Fruit fly (Drosophila melanogaster) whole organism, embryonic: ENCODE results near the gene CG4291.

Source experiments
- ATbp ChIP-seq: fragments of 200-800 bp; sonication (Bioruptor generic); optimal IDR thresholded peaks from 2 replicates; lab custom pipeline; 2017; ENCODE audit warnings: missing biosample characterization, mild to moderate bottlenecking, missing genetic modification characterization, missing genetic modification reagents
- B-H1 ChIP-seq: fragments of 200-800 bp; sonication (Bioruptor generic); IDR thresholded peaks from 3 replicates; pipeline ENCODE4 v1.3.6; 2022; ENCODE audit warnings: missing biosample characterization, missing genetic modification characterization
- Bteb2 ChIP-seq: fragments of 200-800 bp; sonication (Bioruptor generic); optimal IDR thresholded peaks from 2 replicates; lab custom pipeline; 2016; ENCODE audit warnings: missing biosample characterization, missing genetic modification characterization
- CG12071 ChIP-seq: fragments of 200-800 bp; sonication (Bioruptor generic); optimal IDR thresholded peaks from 3 replicates; lab custom pipeline; 2018; ENCODE audit warnings: missing biosample characterization, mild to moderate bottlenecking, missing genetic modification characterization
- CG14014 ChIP-seq: fragments of 200-800 bp; sonication (Bioruptor generic); IDR thresholded peaks from 2 replicates; pipeline ENCODE4 v1.3.6; 2022; ENCODE audit warnings: missing biosample characterization, missing genetic modification characterization
- CG14860 ChIP-seq: fragments of 200-800 bp; sonication (Bioruptor generic); IDR thresholded peaks from 3 replicates; pipeline ENCODE4 v1.3.6; 2022; ENCODE audit warnings: missing biosample characterization, missing genetic modification characterization; ENCODE audit not compliant: partially characterized antibody
- CG1529 ChIP-seq: fragments of 200-800 bp; sonication (Bioruptor generic); optimal IDR thresholded peaks from 3 replicates; lab custom pipeline; 2018; ENCODE audit warnings: missing biosample characterization, missing genetic modification characterization
- CG1602 ChIP-seq: fragments of 200-800 bp; sonication (Bioruptor generic); optimal IDR thresholded peaks from 3 replicates; lab custom pipeline; 2016; ENCODE audit warnings: missing biosample characterization, missing genetic modification characterization
- CG1647 ChIP-seq: fragments of 200-800 bp; sonication (Bioruptor generic); optimal IDR thresholded peaks from 3 replicates; lab custom pipeline; 2016; ENCODE audit warnings: missing biosample characterization, missing genetic modification characterization
- CG16815 ChIP-seq: fragments of 200-800 bp; sonication (Bioruptor generic); optimal IDR thresholded peaks from 3 replicates; lab custom pipeline; 2017; ENCODE audit warnings: missing biosample characterization, mild to moderate bottlenecking, missing genetic modification characterization
- CG18619 ChIP-seq: fragments of 200-800 bp; sonication (Bioruptor generic); optimal IDR thresholded peaks from 3 replicates; lab custom pipeline; 2017; ENCODE audit warnings: missing biosample characterization, mild to moderate bottlenecking, missing genetic modification characterization
- CG31388 ChIP-seq: fragments of 200-800 bp; sonication (Bioruptor generic); optimal IDR thresholded peaks from 2 replicates; lab custom pipeline; 2016; ENCODE audit warnings: missing biosample characterization, missing genetic modification characterization
- CG33557 ChIP-seq: fragments of 200-800 bp; sonication (Bioruptor generic); optimal IDR thresholded peaks from 2 replicates; lab custom pipeline; 2019; ENCODE audit warnings: missing biosample characterization, mild to moderate bottlenecking, missing genetic modification characterization, moderate library complexity
- CG5953 ChIP-seq: fragments of 200-800 bp; sonication (Bioruptor generic); IDR thresholded peaks from 2 replicates; pipeline ENCODE4 v1.3.6; 2022; ENCODE audit warnings: missing biosample characterization, missing genetic modification characterization
- CG6791 ChIP-seq: fragments of 200-800 bp; sonication (Bioruptor generic); IDR thresholded peaks from 3 replicates; pipeline ENCODE4 v1.3.6; 2022; ENCODE audit warnings: missing biosample characterization, missing genetic modification characterization; ENCODE audit not compliant: partially characterized antibody
- CG7271 ChIP-seq: fragments of 200-800 bp; sonication (Bioruptor generic); optimal IDR thresholded peaks from 2 replicates; lab custom pipeline; 2018; ENCODE audit warnings: missing biosample characterization, mild to moderate bottlenecking, missing genetic modification characterization, moderate library complexity
- CG7987 ChIP-seq: fragments of 200-800 bp; sonication (Bioruptor generic); optimal IDR thresholded peaks from 2 replicates; lab custom pipeline; 2018; ENCODE audit warnings: missing biosample characterization, mild to moderate bottlenecking, missing genetic modification characterization, moderate library complexity
- CG8359 ChIP-seq: fragments of 200-800 bp; sonication (Bioruptor generic); optimal IDR thresholded peaks from 2 replicates; lab custom pipeline; 2017; ENCODE audit warnings: missing biosample characterization, mild to moderate bottlenecking, missing genetic modification characterization, borderline replicate concordance
- CG9932 ChIP-seq: fragments of 200-800 bp; sonication (Bioruptor generic); IDR thresholded peaks from 2 replicates; pipeline ENCODE4 v1.3.6; 2022; ENCODE audit warnings: missing biosample characterization, missing genetic modification characterization
- Fer1 ChIP-seq: fragments of 200-800 bp; sonication (Bioruptor generic); optimal IDR thresholded peaks from 2 replicates; lab custom pipeline; 2017; ENCODE audit warnings: missing biosample characterization, mild to moderate bottlenecking, missing genetic modification characterization
- Gsc ChIP-seq: fragments of 200-800 bp; sonication (Bioruptor generic); IDR thresholded peaks from 2 replicates; pipeline ENCODE4 v1.3.6; 2022; ENCODE audit warnings: missing biosample characterization, missing genetic modification characterization
- HLH4C ChIP-seq: fragments of 200-800 bp; sonication (Bioruptor generic); IDR thresholded peaks from 3 replicates; pipeline ENCODE4 v1.3.6; 2022; ENCODE audit warnings: missing biosample characterization, missing genetic modification characterization; ENCODE audit not compliant: partially characterized antibody
- NfI ChIP-seq: fragments of 200-800 bp; sonication (Bioruptor generic); optimal IDR thresholded peaks from 3 replicates; lab custom pipeline; 2018; ENCODE audit warnings: missing biosample characterization, mild to moderate bottlenecking, missing genetic modification characterization, moderate library complexity
- Ptx1 ChIP-seq: fragments of 200-800 bp; sonication (Bioruptor generic); IDR thresholded peaks from 2 replicates; pipeline ENCODE4 v1.3.6; 2022; ENCODE audit warnings: missing biosample characterization, missing genetic modification characterization
- Side ChIP-seq: fragments of 200-800 bp; sonication (Bioruptor generic); optimal IDR thresholded peaks from 2 replicates; lab custom pipeline; 2016; ENCODE audit warnings: missing biosample characterization, missing genetic modification characterization
- ac ChIP-seq: fragments of 200-800 bp; sonication (Bioruptor generic); optimal IDR thresholded peaks from 3 replicates; lab custom pipeline; 2017; ENCODE audit warnings: missing biosample characterization, mild to moderate bottlenecking, missing genetic modification characterization
- bab2 ChIP-seq: fragments of 200-800 bp; sonication (Bioruptor generic); optimal IDR thresholded peaks from 2 replicates; lab custom pipeline; 2016; ENCODE audit warnings: missing biosample characterization, missing genetic modification characterization
- cas ChIP-seq: fragments of 200-800 bp; sonication (Bioruptor generic); IDR thresholded peaks from 2 replicates; pipeline ENCODE4 v1.3.6; 2022; ENCODE audit warnings: missing biosample characterization, missing genetic modification characterization
- ci ChIP-seq: fragments of 200-800 bp; sonication (Bioruptor generic); IDR thresholded peaks from 3 replicates; pipeline ENCODE4 v1.3.6; 2022; ENCODE audit warnings: missing biosample characterization, missing genetic modification characterization
- en ChIP-seq: fragments of 200-800 bp; sonication (Bioruptor generic); optimal IDR thresholded peaks from 2 replicates; lab custom pipeline; 2016; ENCODE audit warnings: missing biosample characterization, missing genetic modification characterization
- esg ChIP-seq: fragments of 200-800 bp; sonication (Bioruptor generic); conservative IDR thresholded peaks from 2 replicates; pipeline ENCODE4 v1.3.6; 2022; ENCODE audit warnings: missing biosample characterization, missing genetic modification characterization
- hkb ChIP-seq, 2 experiments: fragments of 200-800 bp in 1 of 2; fragments of >200 bp in 1 of 2; sonication (Bioruptor generic) in 1 of 2; IDR thresholded peaks in 1 of 2; optimal IDR thresholded peaks in 1 of 2; 2 replicates each; pipeline versions ENCODE4 v1.3.6 to Lab custom; 2017 to 2022; ENCODE audit warnings: missing biosample characterization in 1 of 2, missing genetic modification characterization in 1 of 2
- jing ChIP-seq: fragments of 200-800 bp; sonication (Bioruptor generic); optimal IDR thresholded peaks from 2 replicates; lab custom pipeline; 2018; ENCODE audit warnings: missing biosample characterization, mild to moderate bottlenecking, missing genetic modification characterization
- lbe ChIP-seq: fragments of 200-800 bp; sonication (Bioruptor generic); optimal IDR thresholded peaks from 2 replicates; lab custom pipeline; 2016; ENCODE audit warnings: missing biosample characterization, mild to moderate bottlenecking, missing genetic modification characterization
- lilli ChIP-seq: fragments of 200-800 bp; sonication (Bioruptor generic); optimal IDR thresholded peaks from 3 replicates; lab custom pipeline; 2016; ENCODE audit warnings: missing biosample characterization, missing genetic modification characterization
- phol ChIP-seq: fragments of 200-800 bp; sonication (Bioruptor generic); optimal IDR thresholded peaks from 3 replicates; lab custom pipeline; 2018; ENCODE audit warnings: missing biosample characterization, mild to moderate bottlenecking, missing genetic modification characterization, moderate library complexity
- psq ChIP-seq: fragments of 200-800 bp; sonication (Bioruptor generic); optimal IDR thresholded peaks from 2 replicates; lab custom pipeline; 2017; ENCODE audit warnings: missing biosample characterization, missing genetic modification characterization
- sob ChIP-seq: fragments of 200-800 bp; sonication (Bioruptor generic); IDR thresholded peaks from 2 replicates; pipeline ENCODE4 v1.3.6; 2022; ENCODE audit warnings: missing biosample characterization, missing genetic modification characterization
- usp ChIP-seq: fragments of >200 bp; optimal IDR thresholded peaks from 2 replicates; lab custom pipeline; 2017; ENCODE audit warnings: missing biosample characterization, missing genetic modification characterization
- zen ChIP-seq: fragments of 200-800 bp; sonication (Bioruptor generic); optimal IDR thresholded peaks from 3 replicates; lab custom pipeline; 2018; ENCODE audit warnings: missing biosample characterization, mild to moderate bottlenecking, missing genetic modification characterization, moderate library complexity

Gene CG4291

DNA sequence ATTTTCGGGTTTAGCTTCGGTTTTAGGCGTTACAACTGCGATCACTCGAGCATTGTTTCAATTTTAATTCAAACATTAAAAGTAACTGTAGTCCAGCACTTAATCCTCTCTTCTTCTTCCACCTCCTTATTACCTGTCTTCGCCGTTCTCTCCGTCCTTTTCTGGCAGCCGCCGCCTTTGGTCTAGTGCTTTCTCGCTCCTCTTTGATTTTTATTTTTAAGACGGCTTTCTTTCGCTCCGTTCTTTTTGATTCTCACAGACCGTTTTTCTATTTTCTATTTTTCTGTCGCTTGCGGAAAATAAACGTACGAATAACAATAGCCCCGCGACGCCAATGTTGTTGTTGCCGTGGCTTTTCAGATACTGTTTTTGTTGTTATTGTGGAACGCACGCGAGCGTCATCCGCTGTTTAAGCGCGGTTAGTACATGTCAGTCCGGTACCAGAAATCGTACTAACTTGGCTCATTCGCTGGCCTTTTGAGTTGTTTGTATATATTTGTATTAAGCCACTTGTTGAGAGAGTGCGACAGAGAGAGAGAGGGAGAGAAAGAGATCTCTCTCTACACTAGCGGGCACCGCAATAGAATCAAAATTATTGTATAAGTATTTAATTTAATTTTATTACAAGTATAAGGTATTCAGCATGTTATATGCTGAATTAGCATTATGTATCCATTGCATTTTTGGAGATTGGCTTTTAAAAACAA lies 15.5 kb upstream of the CG4291 start, which contains the start of gene aru (continued):
- peak; percentile 59 for TF ChIP-seq lbe (GFP tag; lab: Kevin White, UChicago)
- TF ChIP-seq Bteb2 (GFP tag; lab: Kevin White, UChicago) = no peak
- peak; percentile 3 for TF ChIP-seq ac (GFP tag; lab: Kevin White, UChicago)
- TF ChIP-seq esg (GFP tag; lab: Robert Waterston, UW) = no peak
- no peak for TF ChIP-seq CG1602
- TF ChIP-seq CG1647 (GFP tag; lab: Kevin White, UChicago) = no peak
- TF ChIP-seq CG14860 (GFP tag; lab: Robert Waterston, UW) = no peak
- TF ChIP-seq Gsc = no peak
- TF ChIP-seq bab2 (GFP tag; lab: Kevin White, UChicago) = no peak
- no peak for TF ChIP-seq CG33557 (GFP tag; lab: Kevin White, UChicago)
- no peak for TF ChIP-seq usp (GFP tag; lab: Kevin White, UChicago)
- TF ChIP-seq en = no peak
- no peak for TF ChIP-seq CG1529
- no peak for TF ChIP-seq cas (GFP tag; lab: Robert Waterston, UW)
- peak; percentile 2 for TF ChIP-seq psq (GFP tag; lab: Kevin White, UChicago)
- TF ChIP-seq B-H1 (GFP tag; lab: Robert Waterston, UW) = no peak; the same call in 2 of the 3 replicates
- TF ChIP-seq CG9932 = no peak
- peak; percentile 72 for TF ChIP-seq ci
- no peak for TF ChIP-seq jing (GFP tag; lab: Kevin White, UChicago)
- no peak for TF ChIP-seq CG31388
- TF ChIP-seq phol (tag; lab: Kevin White, UChicago) = peak; percentile 26
- no peak for TF ChIP-seq CG18619 (GFP tag; lab: Kevin White, UChicago)
- TF ChIP-seq hkb (optimal IDR thresholded peaks at IDR 0.05; lab: Kevin White, UChicago) = no peak
- TF ChIP-seq hkb (GFP tag; IDR thresholded peaks at IDR 0.05; lab: Robert Waterston, UW) = peak; percentile 74
- TF ChIP-seq CG12071 = peak; percentile 0
- TF ChIP-seq Ptx1 (GFP tag; lab: Robert Waterston, UW) = no peak
- TF ChIP-seq CG5953 (GFP tag; lab: Robert Waterston, UW) = no peak
- TF ChIP-seq Side (GFP tag; lab: Kevin White, UChicago) = no peak
- no peak for TF ChIP-seq CG7271 (tag; lab: Kevin White, UChicago)
- TF ChIP-seq NfI (GFP tag; lab: Kevin White, UChicago) = no peak
- no peak for TF ChIP-seq CG16815
- TF ChIP-seq CG8359 (GFP tag; lab: Kevin White, UChicago) = no peak
- no peak for TF ChIP-seq zen (tag; lab: Kevin White, UChicago)
- TF ChIP-seq CG7987 (GFP tag; lab: Kevin White, UChicago) = peak; percentile 60
- peak; percentile 41 for TF ChIP-seq ATbp (GFP tag; lab: Kevin White, UChicago)
- TF ChIP-seq HLH4C (GFP tag; lab: Robert Waterston, UW) = peak; percentile 21; the same call in 1 of the 3 replicates
- no peak for TF ChIP-seq CG6791 (GFP tag; lab: Robert Waterston, UW)
- peak; percentile 16; the same call in 1 of the 2 replicates for TF ChIP-seq CG14014 (GFP tag; lab: Robert Waterston, UW)
- no peak for TF ChIP-seq lilli (GFP tag; lab: Kevin White, UChicago)
- peak; percentile 38; the same call in 1 of the 2 replicates for TF ChIP-seq sob (GFP tag; lab: Robert Waterston, UW)
- peak; percentile 47 for TF ChIP-seq Fer1 (GFP tag; lab: Kevin White, UChicago)
